Worm (Caenorhabditis elegans) whole organism, L1 larva: Measurements from ENCODE around the gene R10E11.5.

ENCODE experiments used
- C04F5.9 ChIP-seq: sonication (generic microtip); optimal IDR thresholded peaks from 2 replicates; lab custom pipeline; 2016; ENCODE audit warnings: missing genetic modification characterization, missing compliant biosample characterization
- aly-2 ChIP-seq: fragments of 150-350 bp; optimal IDR thresholded peaks from 2 replicates; lab custom pipeline; 2014; ENCODE audit warnings: missing biosample characterization, missing genetic modification characterization
- ceh-63 ChIP-seq: fragments of 200-800 bp; sonication (Bioruptor generic); optimal IDR thresholded peaks from 2 replicates; lab custom pipeline; 2018; ENCODE audit warnings: mild to moderate bottlenecking, missing genetic modification characterization, missing compliant biosample characterization
- efl-1 ChIP-seq, 4 experiments: fragments of 150-350 bp; optimal IDR thresholded peaks in 3 of 4; peaks in 1 of 4; 1 replicate in 1 of 4; 2 replicates in 3 of 4; lab custom pipeline; 2014; ENCODE audit warnings: missing biosample characterization in 2 of 4, missing genetic modification characterization in 2 of 4, missing genetic modification reagents in 2 of 4
- fkh-4 ChIP-seq: sonication (generic microtip); optimal IDR thresholded peaks from 2 replicates; lab custom pipeline; 2016; ENCODE audit warnings: missing compliant biosample characterization, missing genetic modification characterization, borderline replicate concordance
- fkh-8 ChIP-seq: sonication (generic microtip); optimal IDR thresholded peaks from 2 replicates; lab custom pipeline; 2016; ENCODE audit warnings: mild to moderate bottlenecking, missing genetic modification characterization, missing compliant biosample characterization
- jun-1 ChIP-seq: fragments of 150-350 bp; optimal IDR thresholded peaks from 2 replicates; lab custom pipeline; 2014; ENCODE audit warnings: missing biosample characterization, missing genetic modification reagents, missing genetic modification characterization
- lsy-2 ChIP-seq, 2 experiments: fragments of 150-350 bp; optimal IDR thresholded peaks; 2 replicates each; lab custom pipeline; 2014; ENCODE audit warnings: missing biosample characterization in 2 of 2, missing genetic modification characterization in 2 of 2
- mep-1 ChIP-seq: fragments of 150-350 bp; optimal IDR thresholded peaks from 2 replicates; lab custom pipeline; 2014; ENCODE audit warnings: missing biosample characterization, missing genetic modification characterization
- nhr-11 ChIP-seq: fragments of 150-350 bp; optimal IDR thresholded peaks from 2 replicates; lab custom pipeline; 2014; ENCODE audit warnings: missing biosample characterization, missing genetic modification characterization
- nhr-77 ChIP-seq: fragments of 150-350 bp; optimal IDR thresholded peaks from 2 replicates; lab custom pipeline; 2014; ENCODE audit warnings: missing biosample characterization, missing genetic modification characterization
- rnt-1 ChIP-seq: sonication (generic microtip); optimal IDR thresholded peaks from 2 replicates; lab custom pipeline; 2016; ENCODE audit warnings: mild to moderate bottlenecking, missing genetic modification characterization, moderate library complexity, missing compliant biosample characterization
- skn-1 ChIP-seq: fragments of 150-350 bp; optimal IDR thresholded peaks from 2 replicates; lab custom pipeline; 2014; ENCODE audit warnings: missing biosample characterization, missing genetic modification characterization
- zag-1 ChIP-seq: fragments of 150-350 bp; optimal IDR thresholded peaks from 2 replicates; lab custom pipeline; 2014; ENCODE audit warnings: missing biosample characterization, missing genetic modification characterization

DNA sequence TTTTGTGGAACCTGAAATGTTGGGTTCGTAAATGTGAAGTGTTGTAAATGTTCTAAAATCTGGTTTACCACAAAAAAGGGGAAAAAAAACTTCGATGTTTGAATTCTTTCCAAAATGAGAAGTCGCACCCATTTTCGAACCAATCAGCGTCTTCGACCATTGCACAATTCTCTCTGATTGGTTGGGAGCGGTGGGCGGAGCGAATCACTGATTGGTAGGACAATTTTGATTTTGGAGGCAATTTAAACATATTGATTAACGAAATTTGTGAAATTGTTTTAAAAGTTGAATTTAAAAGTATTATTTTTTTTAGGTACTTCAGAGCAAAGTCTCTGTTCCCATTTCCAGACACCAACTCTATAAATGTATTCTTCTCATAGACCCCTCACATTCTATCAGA lies 374 bp downstream of the R10E11.5 start:
- TF ChIP-seq jun-1 (tag; lab: Kevin White, UChicago) (no peak), mep-1 (no peak), efl-1 (optimal IDR thresholded peaks at IDR 0.05; lab: Kevin White, UChicago) (no peak), efl-1 (GFP tag; optimal IDR thresholded peaks at IDR 0.05 in 1 of 2; lab: Kevin White, UChicago) (peak in 1 of 2 experiments; percentile 51), rnt-1 (tag; lab: Kevin White, UChicago) (no peak), fkh-8 (tag; lab: Kevin White, UChicago) (no peak), fkh-4 (tag; lab: Kevin White, UChicago) (no peak), nhr-77 (tag; lab: Kevin White, UChicago) (no peak), aly-2 (tag; lab: Kevin White, UChicago) (no peak), ceh-63 (no peak), lsy-2 (tag; optimal IDR thresholded peaks at IDR 0.05; lab: Kevin White, UChicago) (no peak), C04F5.9 (tag; lab: Kevin White, UChicago) (no peak), skn-1 (tag; lab: Kevin White, UChicago) (no peak), zag-1 (tag; lab: Kevin White, UChicago) (no peak), nhr-11 (tag; lab: Kevin White, UChicago) (no peak)
